Worm (Caenorhabditis elegans): Measurements from ENCODE around the gene BE10.1.

The BE10.1 gene

ce11 chrIII:12740313-12740712, 49.0 kb downstream of the BE10.1 start:
- TF ChIP-seq nhr-111 (GFP tag; optimal IDR thresholded peaks at IDR 0.05) (no peak), daf-19 (GFP tag; conservative IDR thresholded peaks at IDR 0.05) (no peak), dmd-8 (GFP tag; IDR thresholded peaks at IDR 0.05) (no peak), mdl-1 (tag; optimal IDR thresholded peaks at IDR 0.05) (no peak), php-3 (GFP tag; IDR thresholded peaks at IDR 0.05) (no peak), ceh-82 (tag; optimal IDR thresholded peaks at IDR 0.05) (no peak), F26F4.8 (GFP tag; conservative IDR thresholded peaks at IDR 0.05) (no peak), saeg-2 (GFP tag; IDR thresholded peaks at IDR 0.05) (no peak), hlh-30 (tag; optimal IDR thresholded peaks at IDR 0.05; ENCODE audit: insufficient read depth) (no peak), sdz-12 (GFP tag; optimal IDR thresholded peaks at IDR 0.05) (no peak), pqm-1 (tag; optimal IDR thresholded peaks at IDR 0.05) (no peak), daf-12 (tag; optimal IDR thresholded peaks at IDR 0.05) (no peak), madf-5 (GFP tag; IDR thresholded peaks at IDR 0.05) (no peak)

ce11 chrIII:12738935-12739334, 50.4 kb downstream of the BE10.1 start:
- TF ChIP-seq tra-1 (GFP tag; IDR thresholded peaks at IDR 0.05), result no peak
- no peak for TF ChIP-seq Y48G9A.11 (GFP tag; IDR thresholded peaks at IDR 0.05)
- no peak for TF ChIP-seq lim-7 (GFP tag; IDR thresholded peaks at IDR 0.05)
- TF ChIP-seq dmd-8 (GFP tag; IDR thresholded peaks at IDR 0.05), result no peak
- TF ChIP-seq ZK337.2 (GFP tag; IDR thresholded peaks at IDR 0.05), result no peak
- TF ChIP-seq set-16 (GFP tag; IDR thresholded peaks at IDR 0.05), result no peak
- TF ChIP-seq F10B5.3 (tag; optimal IDR thresholded peaks at IDR 0.05), result no peak
- TF ChIP-seq fos-1 (tag; optimal IDR thresholded peaks at IDR 0.05), result no peak
- TF ChIP-seq madf-9 (GFP tag; conservative IDR thresholded peaks at IDR 0.05), result no peak
- TF ChIP-seq F26F4.8 (GFP tag; conservative IDR thresholded peaks at IDR 0.05), result no peak
- TF ChIP-seq ama-1 (optimal IDR thresholded peaks at IDR 0.05), result no peak
- TF ChIP-seq nhr-111 (GFP tag; optimal IDR thresholded peaks at IDR 0.05), result no peak

Data from whole organism, L4 larva.